Fruit fly (Drosophila melanogaster): ENCODE data around the gene Pli.
A peak's percentile ranks its signal among the peaks of the same experiment; 100 is the strongest.

The Pli gene

DNA sequence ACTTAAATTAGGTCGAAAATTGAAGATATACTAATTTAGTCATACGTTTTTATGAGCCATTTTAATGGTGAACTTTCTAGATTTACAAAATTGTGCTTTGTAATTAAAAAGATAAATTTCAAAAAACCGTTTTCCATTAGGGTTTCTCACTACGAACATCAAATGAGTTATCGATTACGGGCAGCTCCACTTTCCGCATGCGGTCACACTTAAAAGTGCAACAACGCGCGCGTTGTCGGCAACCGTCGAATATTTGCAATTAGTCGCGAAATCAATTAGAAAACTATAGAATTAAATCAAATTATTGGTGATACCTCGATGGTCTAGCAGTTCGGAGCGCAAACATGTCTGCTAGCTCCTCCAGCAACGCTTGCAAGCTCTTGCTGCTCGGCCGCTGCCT, 34.3 kb upstream of the Pli start, which contains the start of gene Ndc1 (continued):
- TF ChIP-seq CG4707 (GFP tag; optimal IDR thresholded peaks at IDR 0.05) (no peak), Opbp (GFP tag; IDR thresholded peaks at IDR 0.05; ENCODE audit: partially characterized antibody) (no peak), lov (optimal IDR thresholded peaks at IDR 0.05) (no peak), lov (GFP tag; IDR thresholded peaks at IDR 0.05) (no peak), CG9609 (GFP tag; optimal IDR thresholded peaks at IDR 0.05) (no peak), HLH4C (GFP tag; IDR thresholded peaks at IDR 0.05; ENCODE audit: partially characterized antibody) (0 out of 3 replicates have a peak, but pooled peaks have one; percentile 37), Ada2b (GFP tag; IDR thresholded peaks at IDR 0.05) (no peak), cas (GFP tag; IDR thresholded peaks at IDR 0.05) (no peak), Spps (tag; optimal IDR thresholded peaks at IDR 0.05) (no peak), BEAF-32 (GFP tag; optimal IDR thresholded peaks at IDR 0.05) (peak; percentile 49), MBD-R2 (GFP tag; IDR thresholded peaks at IDR 0.05) (peak; percentile 70), sc (optimal IDR thresholded peaks at IDR 0.05) (no peak), sc (GFP tag; optimal IDR thresholded peaks at IDR 0.05) (no peak), Ets97D (GFP tag; optimal IDR thresholded peaks at IDR 0.05) (peak; percentile 21), lbe (GFP tag; optimal IDR thresholded peaks at IDR 0.05) (no peak), Optix (GFP tag; IDR thresholded peaks at IDR 0.05) (no peak), Atf-2 (GFP tag; optimal IDR thresholded peaks at IDR 0.05) (no peak), CG18764 (GFP tag; optimal IDR thresholded peaks at IDR 0.05) (no peak), gce (GFP tag; IDR thresholded peaks at IDR 0.05) (no peak), CG17328 (GFP tag; IDR thresholded peaks at IDR 0.05) (no peak), CG34224 (GFP tag; IDR thresholded peaks at IDR 0.05; ENCODE audit: partially characterized antibody) (no peak), CG11085 (GFP tag; IDR thresholded peaks at IDR 0.05) (no peak), CG6791 (GFP tag; IDR thresholded peaks at IDR 0.05; ENCODE audit: partially characterized antibody) (no peak), CG13287 (GFP tag; IDR thresholded peaks at IDR 0.05; ENCODE audit: partially characterized antibody) (peak; percentile 72), CG18262 (tag; optimal IDR thresholded peaks at IDR 0.05) (no peak), CG4328 (GFP tag; optimal IDR thresholded peaks at IDR 0.05) (no peak)

DNA sequence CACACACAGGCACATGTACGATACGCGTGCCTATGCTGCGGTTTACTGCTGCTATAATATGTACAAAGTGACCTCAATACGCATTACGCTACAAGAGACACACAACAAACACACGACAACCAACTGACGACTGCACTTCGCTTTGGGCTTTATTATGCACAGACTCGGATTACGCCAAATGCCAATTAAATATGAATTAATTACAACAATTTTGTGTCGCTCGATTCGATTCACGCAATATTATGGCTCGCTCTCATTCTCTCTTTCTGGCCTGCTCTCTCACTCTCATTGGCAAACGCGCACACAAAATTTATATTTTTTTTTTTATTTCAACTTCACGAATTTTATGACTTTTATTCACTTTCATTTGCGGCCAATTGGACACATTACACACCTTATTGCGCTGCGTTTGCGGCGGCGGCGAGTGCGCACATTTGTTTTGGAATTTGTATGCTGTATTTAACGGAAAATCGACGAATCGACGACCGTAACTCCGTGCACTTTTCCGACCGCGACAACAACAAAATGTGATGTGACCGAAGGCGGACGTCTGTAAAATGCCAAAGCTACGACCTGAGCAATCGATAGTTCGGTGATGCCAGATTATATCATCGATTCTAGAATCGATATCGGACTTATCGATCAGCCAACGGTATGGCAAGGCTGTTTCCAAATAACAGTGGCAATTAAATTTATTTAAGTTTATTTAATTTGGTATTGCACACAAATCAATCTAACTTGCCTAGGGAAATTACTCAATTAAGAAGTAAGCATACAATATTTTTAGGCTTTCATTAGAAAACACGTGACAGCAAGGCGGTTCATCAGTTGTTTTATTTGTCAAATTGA, 32.9 kb upstream of the Pli start, which contains the start of the genes sba and CG31141:
Gene sba (minus strand): TSS at position 472 of the 849 bp plus-strand sequence.
Gene CG31141 (plus strand): TSS at position 799 of the 849 bp plus-strand sequence.
- TF ChIP-seq CG9215 (GFP tag; IDR thresholded peaks at IDR 0.05) (no peak), Six4 (GFP tag; optimal IDR thresholded peaks at IDR 0.05) (no peak), CG7271 (tag; optimal IDR thresholded peaks at IDR 0.05) (no peak), CG4707 (GFP tag; optimal IDR thresholded peaks at IDR 0.05) (peak; percentile 29), CG4404 (GFP tag; IDR thresholded peaks at IDR 0.05) (no peak), ash1 (GFP tag; optimal IDR thresholded peaks at IDR 0.05) (no peak), CG17361 (GFP tag; IDR thresholded peaks at IDR 0.05) (0 out of 3 replicates have a peak, but pooled peaks have one; percentile 7), CG18476 (GFP tag; optimal IDR thresholded peaks at IDR 0.05) (no peak), lov (optimal IDR thresholded peaks at IDR 0.05) (no peak), lov (GFP tag; IDR thresholded peaks at IDR 0.05) (no peak), unpg (GFP tag; optimal IDR thresholded peaks at IDR 0.05) (peak; percentile 10), CG34422 (GFP tag; IDR thresholded peaks at IDR 0.05) (peak; percentile 70; the same call in 1 of the 3 replicates), lmd (GFP tag; IDR thresholded peaks at IDR 0.05) (no peak), toy (GFP tag; IDR thresholded peaks at IDR 0.05) (no peak), CG17359 (tag; optimal IDR thresholded peaks at IDR 0.05) (peak; percentile 83), Adf1 (GFP tag; IDR thresholded peaks at IDR 0.05) (no peak), CG2199 (GFP tag; IDR thresholded peaks at IDR 0.05) (no peak), zfh2 (GFP tag; optimal IDR thresholded peaks at IDR 0.05) (no peak), Dp (GFP tag; optimal IDR thresholded peaks at IDR 0.05) (peak; percentile 71), ase (GFP tag; IDR thresholded peaks at IDR 0.05) (no peak), Tbp (GFP tag; optimal IDR thresholded peaks at IDR 0.05) (no peak), CG3163 (GFP tag; optimal IDR thresholded peaks at IDR 0.05) (no peak), CG8388 (GFP tag; optimal IDR thresholded peaks at IDR 0.05) (no peak), CG2712 (tag; optimal IDR thresholded peaks at IDR 0.05) (peak; percentile 0), CG9817 (tag; optimal IDR thresholded peaks at IDR 0.05) (no peak), CG7372 (GFP tag; IDR thresholded peaks at IDR 0.05) (no peak), exex (tag; optimal IDR thresholded peaks at IDR 0.05) (peak; percentile 77)

All from whole organism, embryonic.